Fruit fly (Drosophila melanogaster) whole organism, embryonic: ENCODE measurements around the gene CG8907.
A peak's percentile ranks its signal among the peaks of the same experiment; 100 is the strongest.

Experiments
- Atf6 ChIP-seq: fragments of 200-800 bp; sonication (Bioruptor generic); IDR thresholded peaks from 2 replicates; pipeline ENCODE4 v1.3.6; 2022; ENCODE audit warnings: missing biosample characterization, missing genetic modification characterization
- Bgb ChIP-seq: fragments of 200-800 bp; sonication (Bioruptor generic); IDR thresholded peaks from 2 replicates; pipeline ENCODE4 v1.3.6; 2022; ENCODE audit warnings: missing biosample characterization, missing genetic modification characterization; ENCODE audit not compliant: partially characterized antibody
- CG11696 ChIP-seq: fragments of 200-800 bp; sonication (Bioruptor generic); IDR thresholded peaks from 2 replicates; pipeline ENCODE4 v1.3.6; 2022; ENCODE audit warnings: missing biosample characterization, missing genetic modification characterization
- CG13287 ChIP-seq: fragments of 200-800 bp; sonication (Bioruptor generic); IDR thresholded peaks from 2 replicates; pipeline ENCODE4 v1.3.6; 2022; ENCODE audit warnings: missing biosample characterization, missing genetic modification characterization; ENCODE audit not compliant: partially characterized antibody
- CG15011 ChIP-seq: fragments of 200-800 bp; sonication (Bioruptor generic); optimal IDR thresholded peaks from 3 replicates; lab custom pipeline; 2018; ENCODE audit warnings: missing biosample characterization, mild to moderate bottlenecking, missing genetic modification characterization
- CG15073 ChIP-seq: fragments of 200-800 bp; sonication (Bioruptor generic); optimal IDR thresholded peaks from 2 replicates; lab custom pipeline; 2016; ENCODE audit warnings: missing biosample characterization, missing genetic modification characterization
- CG15601 ChIP-seq: fragments of 200-800 bp; sonication (Bioruptor generic); optimal IDR thresholded peaks from 3 replicates; lab custom pipeline; 2019; ENCODE audit warnings: missing biosample characterization, mild to moderate bottlenecking, missing genetic modification characterization, moderate library complexity
- CG15696 ChIP-seq: fragments of 200-800 bp; sonication (Bioruptor generic); optimal IDR thresholded peaks from 2 replicates; lab custom pipeline; 2019; ENCODE audit warnings: missing biosample characterization, mild to moderate bottlenecking, missing genetic modification characterization, moderate library complexity
- CG1647 ChIP-seq: fragments of 200-800 bp; sonication (Bioruptor generic); optimal IDR thresholded peaks from 3 replicates; lab custom pipeline; 2016; ENCODE audit warnings: missing biosample characterization, missing genetic modification characterization
- CG16779 ChIP-seq: fragments of 200-800 bp; sonication (Bioruptor generic); IDR thresholded peaks from 2 replicates; pipeline ENCODE4 v1.3.6; 2022; ENCODE audit warnings: missing biosample characterization, missing genetic modification characterization
- CG17328 ChIP-seq: fragments of 200-800 bp; sonication (Bioruptor generic); IDR thresholded peaks from 2 replicates; pipeline ENCODE4 v1.3.6; 2022; ENCODE audit warnings: missing biosample characterization, missing genetic modification characterization
- CG17361 ChIP-seq: fragments of 200-800 bp; sonication (Bioruptor generic); IDR thresholded peaks from 3 replicates; pipeline ENCODE4 v1.3.6; 2022; ENCODE audit warnings: missing biosample characterization, missing genetic modification characterization
- CG2712 ChIP-seq: fragments of 200-800 bp; optimal IDR thresholded peaks from 3 replicates; lab custom pipeline; 2019; ENCODE audit warnings: missing biosample characterization, mild to moderate bottlenecking, missing genetic modification characterization, moderate library complexity
- CG2889 ChIP-seq: fragments of 200-800 bp; sonication (Bioruptor generic); IDR thresholded peaks from 3 replicates; pipeline ENCODE4 v1.3.6; 2022; ENCODE audit warnings: missing biosample characterization, missing genetic modification characterization
- CG32767 ChIP-seq: fragments of 200-800 bp; sonication (Bioruptor generic); IDR thresholded peaks from 2 replicates; pipeline ENCODE4 v1.3.6; 2022; ENCODE audit warnings: missing biosample characterization, missing genetic modification characterization
- CG34224 ChIP-seq: fragments of 200-800 bp; sonication (Bioruptor generic); IDR thresholded peaks from 3 replicates; pipeline ENCODE4 v1.3.6; 2022; ENCODE audit warnings: missing biosample characterization, missing genetic modification characterization; ENCODE audit not compliant: partially characterized antibody
- CG7271 ChIP-seq: fragments of 200-800 bp; sonication (Bioruptor generic); optimal IDR thresholded peaks from 2 replicates; lab custom pipeline; 2018; ENCODE audit warnings: missing biosample characterization, mild to moderate bottlenecking, missing genetic modification characterization, moderate library complexity
- CG7928 ChIP-seq: fragments of 200-800 bp; sonication (Bioruptor generic); optimal IDR thresholded peaks from 2 replicates; lab custom pipeline; 2017; ENCODE audit warnings: missing biosample characterization, mild to moderate bottlenecking, missing genetic modification characterization
- CG8089 ChIP-seq: fragments of 200-800 bp; sonication (Bioruptor generic); optimal IDR thresholded peaks from 3 replicates; lab custom pipeline; 2016; ENCODE audit warnings: missing biosample characterization, missing genetic modification characterization
- Chrac-16 ChIP-seq: fragments of 200-800 bp; sonication (Bioruptor generic); optimal IDR thresholded peaks from 3 replicates; lab custom pipeline; 2016; ENCODE audit warnings: missing biosample characterization, missing genetic modification characterization
- Ets65A ChIP-seq: fragments of 200-800 bp; sonication (Bioruptor generic); peaks from one replicate; lab custom pipeline; 2016; ENCODE audit warnings: missing biosample characterization, missing genetic modification characterization
- Gsc ChIP-seq: fragments of 200-800 bp; sonication (Bioruptor generic); IDR thresholded peaks from 2 replicates; pipeline ENCODE4 v1.3.6; 2022; ENCODE audit warnings: missing biosample characterization, missing genetic modification characterization
- Kr ChIP-seq: fragments of 200-800 bp; sonication (Bioruptor generic); optimal IDR thresholded peaks from 2 replicates; lab custom pipeline; 2017; ENCODE audit warnings: missing biosample characterization, mild to moderate bottlenecking, missing genetic modification characterization
- NFAT ChIP-seq: fragments of 200-800 bp; sonication (Bioruptor generic); IDR thresholded peaks from 2 replicates; pipeline ENCODE4 v1.3.6; 2022; ENCODE audit warnings: missing biosample characterization, missing genetic modification characterization
- Nf-YA ChIP-seq: fragments of 200-800 bp; sonication (Bioruptor generic); IDR thresholded peaks from 2 replicates; pipeline ENCODE4 v1.3.6; 2022; ENCODE audit warnings: missing biosample characterization, missing genetic modification characterization
- Ptx1 ChIP-seq: fragments of 200-800 bp; sonication (Bioruptor generic); IDR thresholded peaks from 2 replicates; pipeline ENCODE4 v1.3.6; 2022; ENCODE audit warnings: missing biosample characterization, missing genetic modification characterization
- Ravus ChIP-seq: fragments of 200-800 bp; sonication (Bioruptor generic); IDR thresholded peaks from 2 replicates; pipeline ENCODE4 v1.3.6; 2022; ENCODE audit warnings: missing biosample characterization, missing genetic modification characterization
- Xbp1 ChIP-seq: fragments of 200-800 bp; sonication (Bioruptor generic); optimal IDR thresholded peaks from 3 replicates; lab custom pipeline; 2016; ENCODE audit warnings: missing biosample characterization, mild to moderate bottlenecking, missing genetic modification characterization
- ab ChIP-seq: fragments of 200-800 bp; sonication (Bioruptor generic); optimal IDR thresholded peaks from 2 replicates; lab custom pipeline; 2016; ENCODE audit warnings: missing biosample characterization, missing genetic modification characterization
- bbx ChIP-seq: fragments of 200-800 bp; sonication (Bioruptor generic); IDR thresholded peaks from 2 replicates; pipeline ENCODE4 v1.3.6; 2022; ENCODE audit warnings: missing biosample characterization, missing genetic modification characterization; ENCODE audit not compliant: partially characterized antibody
- chif ChIP-seq, 2 experiments: fragments of 200-800 bp; sonication (Bioruptor generic); optimal IDR thresholded peaks; 3 replicates each; lab custom pipeline; 2016; ENCODE audit warnings: missing biosample characterization in 2 of 2, missing genetic modification characterization in 2 of 2
- chn ChIP-seq: fragments of 200-800 bp; sonication (Bioruptor generic); optimal IDR thresholded peaks from 2 replicates; lab custom pipeline; 2016; ENCODE audit warnings: missing biosample characterization, missing genetic modification characterization
- en ChIP-seq: fragments of 200-800 bp; sonication (Bioruptor generic); optimal IDR thresholded peaks from 2 replicates; lab custom pipeline; 2016; ENCODE audit warnings: missing biosample characterization, missing genetic modification characterization
- grau ChIP-seq: fragments of 200-800 bp; optimal IDR thresholded peaks from 3 replicates; lab custom pipeline; 2019; ENCODE audit warnings: missing biosample characterization, mild to moderate bottlenecking, missing genetic modification characterization, moderate library complexity
- hbn ChIP-seq: fragments of 200-800 bp; sonication (Bioruptor generic); IDR thresholded peaks from 2 replicates; pipeline ENCODE4 v1.3.6; 2022; ENCODE audit warnings: missing biosample characterization, missing genetic modification characterization; ENCODE audit not compliant: partially characterized antibody
- kni ChIP-seq: fragments of 200-800 bp; sonication (Bioruptor generic); optimal IDR thresholded peaks from 3 replicates; lab custom pipeline; 2017; ENCODE audit warnings: mild to moderate bottlenecking, missing biosample characterization, missing genetic modification reagents, missing genetic modification characterization
- lmd ChIP-seq: fragments of 200-800 bp; sonication (Bioruptor generic); IDR thresholded peaks from 2 replicates; pipeline ENCODE4 v1.3.6; 2022; ENCODE audit warnings: missing biosample characterization, missing genetic modification characterization
- maf-S ChIP-seq: fragments of 200-800 bp; sonication (Bioruptor generic); optimal IDR thresholded peaks from 2 replicates; lab custom pipeline; 2016; ENCODE audit warnings: missing biosample characterization, missing genetic modification characterization
- mirr ChIP-seq: fragments of 200-800 bp; sonication (Bioruptor generic); optimal IDR thresholded peaks from 3 replicates; lab custom pipeline; 2018; ENCODE audit warnings: missing biosample characterization, mild to moderate bottlenecking, missing genetic modification characterization
- nmo ChIP-seq: fragments of 200-800 bp; sonication (Bioruptor generic); optimal IDR thresholded peaks from 2 replicates; lab custom pipeline; 2018; ENCODE audit warnings: missing biosample characterization, mild to moderate bottlenecking, missing genetic modification characterization, moderate library complexity
- p53 ChIP-seq: fragments of 200-800 bp; sonication (Bioruptor generic); optimal IDR thresholded peaks from 2 replicates; lab custom pipeline; 2016; ENCODE audit warnings: missing biosample characterization, missing genetic modification characterization
- pb ChIP-seq: fragments of 200-800 bp; sonication (Bioruptor generic); optimal IDR thresholded peaks from 3 replicates; lab custom pipeline; 2016; ENCODE audit warnings: missing biosample characterization, missing genetic modification characterization
- pum ChIP-seq: fragments of 200-800 bp; sonication (Bioruptor generic); optimal IDR thresholded peaks from 2 replicates; lab custom pipeline; 2016; ENCODE audit warnings: missing biosample characterization, missing genetic modification characterization
- pzg ChIP-seq: fragments of 200-800 bp; sonication (Bioruptor generic); optimal IDR thresholded peaks from 3 replicates; lab custom pipeline; 2018; ENCODE audit warnings: missing biosample characterization, mild to moderate bottlenecking, missing genetic modification characterization, moderate library complexity
- schlank ChIP-seq: fragments of 200-800 bp; sonication (Bioruptor generic); optimal IDR thresholded peaks from 2 replicates; lab custom pipeline; 2018; ENCODE audit warnings: missing biosample characterization, mild to moderate bottlenecking, missing genetic modification characterization
- sens-2 ChIP-seq: fragments of 200-800 bp; sonication (Bioruptor generic); IDR thresholded peaks from 2 replicates; pipeline ENCODE4 v1.3.6; 2022; ENCODE audit warnings: missing biosample characterization, missing genetic modification characterization
- slou ChIP-seq: fragments of 200-800 bp; sonication (Bioruptor generic); optimal IDR thresholded peaks from 3 replicates; lab custom pipeline; 2016; ENCODE audit warnings: missing biosample characterization, missing genetic modification characterization
- sr ChIP-seq: fragments of 200-800 bp; sonication (Bioruptor generic); IDR thresholded peaks from 3 replicates; pipeline ENCODE4 v1.3.6; 2022; ENCODE audit warnings: missing biosample characterization, missing genetic modification characterization
- stwl ChIP-seq: fragments of 200-800 bp; sonication (Bioruptor generic); optimal IDR thresholded peaks from 3 replicates; lab custom pipeline; 2018; ENCODE audit warnings: missing biosample characterization, mild to moderate bottlenecking, missing genetic modification characterization, moderate library complexity
- unpg ChIP-seq: fragments of 200-800 bp; sonication (Bioruptor generic); optimal IDR thresholded peaks from 3 replicates; lab custom pipeline; 2018; ENCODE audit warnings: missing biosample characterization, mild to moderate bottlenecking, missing genetic modification characterization, moderate library complexity

Gene CG8907

DNA sequence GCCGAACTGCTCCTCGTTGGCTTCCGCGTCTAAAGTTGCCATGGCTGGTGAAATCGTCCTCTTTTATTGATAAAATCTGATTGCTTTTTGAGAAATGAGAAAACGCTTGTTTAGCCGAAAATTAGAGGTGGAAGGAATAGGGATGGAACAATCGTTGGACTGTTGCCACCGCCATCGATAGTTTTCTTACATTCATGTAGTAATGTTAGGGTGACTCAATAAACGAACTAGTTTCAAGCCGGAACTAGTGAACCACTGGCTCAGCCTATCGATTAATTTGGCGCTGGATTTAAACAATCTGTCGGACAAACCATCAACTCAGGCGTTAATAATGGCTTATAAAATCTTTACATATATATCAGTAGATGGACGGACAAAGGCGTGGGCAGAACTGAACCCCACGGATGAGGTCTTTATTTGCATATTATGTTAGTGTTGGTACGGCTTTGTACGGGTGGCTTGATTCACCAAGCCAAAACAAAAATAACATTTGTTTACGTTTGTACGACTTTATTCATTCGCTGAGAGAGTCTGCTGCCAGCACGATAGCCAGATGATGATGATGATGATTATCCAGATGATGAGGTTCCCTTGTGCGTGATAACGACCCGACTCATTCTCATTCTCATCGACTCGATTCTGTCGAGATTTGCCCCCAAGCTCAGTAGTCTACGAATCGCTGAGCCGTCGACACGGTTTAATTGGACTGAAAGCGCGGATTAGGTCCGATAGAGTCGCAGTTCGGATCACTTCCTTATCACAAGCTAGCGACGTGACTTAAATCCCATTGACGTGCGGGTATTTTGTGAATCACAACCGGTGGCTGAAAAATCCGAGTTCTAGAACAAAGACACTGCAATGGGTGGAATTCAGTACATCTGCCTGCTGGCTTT is 5.6 kb upstream of the CG8907 start, which contains the start of the genes Sf3a1 and Irc (continued):
- TF ChIP-seq nmo (GFP tag; lab: Kevin White, UChicago), result peak; percentile 56
- TF ChIP-seq mirr (GFP tag; lab: Kevin White, UChicago), result no peak
- TF ChIP-seq CG32767 (GFP tag; lab: Robert Waterston, UW), result no peak
- peak; percentile 2 for TF ChIP-seq CG15601 (tag; lab: Kevin White, UChicago)
- peak; percentile 82 for TF ChIP-seq stwl (tag; lab: Kevin White, UChicago)
- TF ChIP-seq Gsc, result no peak
- peak; percentile 97 for TF ChIP-seq bbx (GFP tag; lab: Robert Waterston, UW)
- TF ChIP-seq CG7928, result no peak
- peak; percentile 98 for TF ChIP-seq Bgb (GFP tag; lab: Robert Waterston, UW)
- no peak for TF ChIP-seq chn
- peak; percentile 11 for TF ChIP-seq CG1647 (GFP tag; lab: Kevin White, UChicago)
- TF ChIP-seq CG8089, result no peak
- TF ChIP-seq Ets65A (GFP tag; lab: Kevin White, UChicago), result peak; percentile 90
- TF ChIP-seq Ptx1 (GFP tag; lab: Robert Waterston, UW), result no peak
- peak; percentile 14 for TF ChIP-seq unpg
- TF ChIP-seq hbn (GFP tag; lab: Robert Waterston, UW), result peak; percentile 97
- no peak for TF ChIP-seq CG17361 (GFP tag; lab: Robert Waterston, UW)
- peak; percentile 98 for TF ChIP-seq CG13287 (GFP tag; lab: Robert Waterston, UW)
- TF ChIP-seq NFAT (GFP tag; lab: Robert Waterston, UW), result no peak; the same call in 1 of the 2 replicates
- TF ChIP-seq kni (GFP tag; lab: Kevin White, UChicago), result no peak
- no peak for TF ChIP-seq CG7271 (tag; lab: Kevin White, UChicago)
- TF ChIP-seq en (GFP tag; lab: Kevin White, UChicago), result no peak
- TF ChIP-seq grau (tag; lab: Kevin White, UChicago), result peak; percentile 30
- TF ChIP-seq CG11696 (GFP tag; lab: Robert Waterston, UW), result no peak
- no peak for TF ChIP-seq Nf-YA (GFP tag; lab: Robert Waterston, UW)
- no peak for TF ChIP-seq chif (GFP tag; optimal IDR thresholded peaks at IDR 0.05; lab: Kevin White, UChicago)
- TF ChIP-seq CG2889 (GFP tag; lab: Robert Waterston, UW), result no peak
- peak; percentile 95 for TF ChIP-seq CG34224 (GFP tag; lab: Robert Waterston, UW)
- no peak for TF ChIP-seq Xbp1 (GFP tag; lab: Kevin White, UChicago)
- no peak; the same call in 1 of the 2 replicates for TF ChIP-seq lmd (GFP tag; lab: Robert Waterston, UW)
- TF ChIP-seq sens-2, result no peak
- no peak for TF ChIP-seq CG15011 (GFP tag; lab: Kevin White, UChicago)
- no peak for TF ChIP-seq ab (GFP tag; lab: Kevin White, UChicago)
- TF ChIP-seq pb (GFP tag; lab: Kevin White, UChicago), result no peak
- no peak for TF ChIP-seq Atf6 (GFP tag; lab: Robert Waterston, UW)
- TF ChIP-seq Chrac-16 (GFP tag; lab: Kevin White, UChicago), result peak; percentile 13
- TF ChIP-seq CG17328 (GFP tag; lab: Robert Waterston, UW), result 0 out of 2 replicates have a peak, but pooled peaks have one; percentile 19
- TF ChIP-seq sr (GFP tag; lab: Robert Waterston, UW), result peak; percentile 47; the same call in 2 of the 3 replicates
- TF ChIP-seq CG15073 (GFP tag; lab: Kevin White, UChicago), result no peak
- peak; percentile 51 for TF ChIP-seq CG2712 (tag; lab: Kevin White, UChicago)
- peak; percentile 1 for TF ChIP-seq maf-S (GFP tag; lab: Kevin White, UChicago)
- no peak for TF ChIP-seq Kr (GFP tag; lab: Kevin White, UChicago)
- TF ChIP-seq CG15696, result no peak
- TF ChIP-seq p53 (GFP tag; lab: Kevin White, UChicago), result peak; percentile 53
- TF ChIP-seq pum (GFP tag; lab: Kevin White, UChicago), result peak; percentile 7
- TF ChIP-seq schlank (tag; lab: Kevin White, UChicago), result no peak
- TF ChIP-seq Ravus (GFP tag; lab: Robert Waterston, UW), result no peak
- TF ChIP-seq slou (GFP tag; lab: Kevin White, UChicago), result no peak
- TF ChIP-seq CG16779 (GFP tag; lab: Robert Waterston, UW), result no peak
- peak; percentile 95 for TF ChIP-seq pzg (GFP tag; lab: Kevin White, UChicago)
